Worm (Caenorhabditis elegans) whole organism, late embryonic: ENCODE results near the gene hmit-1.2.

Source experiments
- ceh-24 ChIP-seq: sonication (generic microtip); optimal IDR thresholded peaks from 2 replicates; lab custom pipeline; 2016; ENCODE audit warnings: mild to moderate bottlenecking, missing genetic modification characterization, missing compliant biosample characterization
- unc-86 ChIP-seq: sonication (generic microtip); optimal IDR thresholded peaks from 2 replicates; lab custom pipeline; 2016; ENCODE audit warnings: missing genetic modification characterization, missing compliant biosample characterization

ce11 chrV:18524460-18524859, at the start of gene hmit-1.2:
- no peak for TF ChIP-seq ceh-24 (tag; lab: Kevin White, UChicago)
- no peak for TF ChIP-seq unc-86
